Fruit fly (Drosophila melanogaster) whole organism, prepupa: ENCODE measurements around the gene galla-2.
A peak's percentile ranks its signal among the peaks of the same experiment; 100 is the strongest.

Experiments used
- Blimp-1 ChIP-seq: fragments of 200-800 bp; sonication (Bioruptor generic); optimal IDR thresholded peaks from 3 replicates; lab custom pipeline; 2017; ENCODE audit warnings: missing biosample characterization, missing genetic modification characterization, mild to moderate bottlenecking, moderate library complexity, missing genetic modification reagents
- CG10669 ChIP-seq: fragments of 200-800 bp; sonication (Bioruptor generic); optimal IDR thresholded peaks from 3 replicates; lab custom pipeline; 2018; ENCODE audit warnings: missing biosample characterization, mild to moderate bottlenecking, missing genetic modification characterization, moderate library complexity
- CG11294 ChIP-seq: fragments of 200-800 bp; sonication (Bioruptor generic); IDR thresholded peaks from 2 replicates; pipeline ENCODE4 v1.3.6; 2022; ENCODE audit warnings: missing biosample characterization, missing genetic modification characterization
- CG11762 ChIP-seq: fragments of 200-800 bp; sonication (Bioruptor generic); optimal IDR thresholded peaks from 3 replicates; lab custom pipeline; 2016; ENCODE audit warnings: missing biosample characterization, missing genetic modification characterization; ENCODE audit not compliant: insufficient read depth
- CG11902 ChIP-seq: fragments of 200-800 bp; sonication (Bioruptor generic); optimal IDR thresholded peaks from 3 replicates; lab custom pipeline; 2016; ENCODE audit warnings: missing biosample characterization, missing genetic modification characterization
- CG1621 ChIP-seq: fragments of 200-800 bp; sonication (Bioruptor generic); optimal IDR thresholded peaks from 3 replicates; lab custom pipeline; 2018; ENCODE audit warnings: missing biosample characterization, mild to moderate bottlenecking, missing genetic modification characterization
- CG16779 ChIP-seq: fragments of 200-800 bp; sonication (Bioruptor generic); optimal IDR thresholded peaks from 3 replicates; lab custom pipeline; 2017; ENCODE audit warnings: missing biosample characterization, mild to moderate bottlenecking, missing genetic modification characterization
- CG3032 ChIP-seq: fragments of 200-800 bp; optimal IDR thresholded peaks from 2 replicates; lab custom pipeline; 2019; ENCODE audit warnings: missing biosample characterization, mild to moderate bottlenecking, missing genetic modification characterization, moderate library complexity
- CG3919 ChIP-seq: fragments of 200-800 bp; sonication (Bioruptor generic); optimal IDR thresholded peaks from 3 replicates; lab custom pipeline; 2016; ENCODE audit warnings: missing biosample characterization, missing genetic modification characterization
- CG4318 ChIP-seq: fragments of 200-800 bp; sonication (Bioruptor generic); optimal IDR thresholded peaks from 3 replicates; lab custom pipeline; 2017; ENCODE audit warnings: missing biosample characterization, mild to moderate bottlenecking, missing genetic modification characterization
- CG6163 ChIP-seq: fragments of 200-800 bp; sonication (Bioruptor generic); IDR thresholded peaks from 3 replicates; pipeline ENCODE4 v1.3.6; 2022; ENCODE audit warnings: missing biosample characterization, missing genetic modification characterization
- CG6276 ChIP-seq: fragments of 200-800 bp; sonication (Bioruptor generic); optimal IDR thresholded peaks from 2 replicates; lab custom pipeline; 2017; ENCODE audit warnings: missing biosample characterization, mild to moderate bottlenecking, missing genetic modification characterization
- CG6792 ChIP-seq: fragments of 200-800 bp; sonication (Bioruptor generic); optimal IDR thresholded peaks from 3 replicates; lab custom pipeline; 2016; ENCODE audit warnings: missing biosample characterization, missing genetic modification characterization
- CG6808 ChIP-seq: fragments of 200-800 bp; sonication (Bioruptor generic); optimal IDR thresholded peaks from 3 replicates; lab custom pipeline; 2017; ENCODE audit warnings: missing biosample characterization, missing genetic modification characterization, mild to moderate bottlenecking, moderate library complexity, missing genetic modification reagents
- CG6854 ChIP-seq: fragments of 200-800 bp; sonication (Bioruptor generic); optimal IDR thresholded peaks from 2 replicates; lab custom pipeline; 2017; ENCODE audit warnings: missing biosample characterization, mild to moderate bottlenecking, missing genetic modification characterization
- CG7368 ChIP-seq: fragments of 200-800 bp; sonication (Bioruptor generic); optimal IDR thresholded peaks from 3 replicates; lab custom pipeline; 2016; ENCODE audit warnings: missing biosample characterization, missing genetic modification characterization
- CG8319 ChIP-seq: fragments of 200-800 bp; sonication (Bioruptor generic); optimal IDR thresholded peaks from 3 replicates; lab custom pipeline; 2016; ENCODE audit warnings: missing biosample characterization, missing genetic modification characterization
- CG8632 ChIP-seq: fragments of 200-800 bp; sonication (Bioruptor generic); optimal IDR thresholded peaks from 3 replicates; lab custom pipeline; 2016; ENCODE audit warnings: missing biosample characterization, missing genetic modification characterization
- CG9139 ChIP-seq: fragments of 200-800 bp; sonication (Bioruptor generic); optimal IDR thresholded peaks from 3 replicates; lab custom pipeline; 2017; ENCODE audit warnings: missing biosample characterization, mild to moderate bottlenecking, missing genetic modification characterization
- Eip75B ChIP-seq: fragments of 200-800 bp; sonication (Bioruptor generic); optimal IDR thresholded peaks from 3 replicates; lab custom pipeline; 2016; ENCODE audit warnings: missing biosample characterization, missing genetic modification characterization
- Eip78C ChIP-seq: fragments of 200-800 bp; sonication (Bioruptor generic); peaks from one replicate; lab custom pipeline; 2016; ENCODE audit warnings: missing biosample characterization, missing genetic modification characterization
- Eip93F ChIP-seq: fragments of 200-800 bp; sonication (Bioruptor generic); optimal IDR thresholded peaks from 2 replicates; lab custom pipeline; 2016; ENCODE audit warnings: missing biosample characterization, mild to moderate bottlenecking, missing genetic modification characterization
- Ets21C ChIP-seq: fragments of 200-800 bp; sonication (Bioruptor generic); optimal IDR thresholded peaks from 3 replicates; lab custom pipeline; 2016; ENCODE audit warnings: missing biosample characterization, missing genetic modification characterization
- Ets96B ChIP-seq: fragments of 200-800 bp; optimal IDR thresholded peaks from 2 replicates; lab custom pipeline; 2019; ENCODE audit warnings: missing biosample characterization, mild to moderate bottlenecking, missing genetic modification characterization, moderate library complexity
- Gug ChIP-seq: fragments of 200-800 bp; sonication (Bioruptor generic); IDR thresholded peaks from 2 replicates; pipeline ENCODE4 v1.3.6; 2022; ENCODE audit warnings: missing biosample characterization, missing genetic modification characterization
- Hr38 ChIP-seq: sonication (Bioruptor generic); optimal IDR thresholded peaks from 2 replicates; lab custom pipeline; 2016; ENCODE audit warnings: missing biosample characterization, missing genetic modification characterization
- Hr39 ChIP-seq: fragments of 200-800 bp; sonication (Bioruptor generic); optimal IDR thresholded peaks from 2 replicates; lab custom pipeline; 2016; ENCODE audit warnings: missing biosample characterization, missing genetic modification characterization
- Hr4 ChIP-seq: fragments of 200-800 bp; sonication (Bioruptor generic); optimal IDR thresholded peaks from 3 replicates; lab custom pipeline; 2016; ENCODE audit warnings: missing biosample characterization, missing genetic modification characterization
- Lpt ChIP-seq: fragments of 200-800 bp; sonication (Bioruptor generic); optimal IDR thresholded peaks from 3 replicates; lab custom pipeline; 2016; ENCODE audit warnings: missing biosample characterization, missing genetic modification characterization
- Met ChIP-seq: fragments of 200-800 bp; sonication (Bioruptor generic); optimal IDR thresholded peaks from 3 replicates; lab custom pipeline; 2016; ENCODE audit warnings: missing biosample characterization, missing genetic modification characterization
- Sox15 ChIP-seq: fragments of 200-800 bp; sonication (Bioruptor generic); optimal IDR thresholded peaks from 3 replicates; lab custom pipeline; 2016; ENCODE audit warnings: missing biosample characterization, missing genetic modification characterization
- achi ChIP-seq: fragments of 200-800 bp; sonication (Bioruptor generic); optimal IDR thresholded peaks from 3 replicates; lab custom pipeline; 2016; ENCODE audit warnings: missing biosample characterization, missing genetic modification characterization
- acj6 ChIP-seq: fragments of 200-800 bp; sonication (Bioruptor generic); optimal IDR thresholded peaks from 3 replicates; lab custom pipeline; 2016; ENCODE audit warnings: missing biosample characterization, missing genetic modification characterization
- cyc ChIP-seq: fragments of 200-800 bp; sonication (Bioruptor generic); optimal IDR thresholded peaks from 3 replicates; lab custom pipeline; 2016; ENCODE audit warnings: missing biosample characterization, missing genetic modification characterization
- dac ChIP-seq: fragments of 200-800 bp; sonication (Bioruptor generic); optimal IDR thresholded peaks from 2 replicates; lab custom pipeline; 2017; ENCODE audit warnings: missing biosample characterization, mild to moderate bottlenecking, missing genetic modification characterization
- dsx ChIP-seq: fragments of 200-800 bp; optimal IDR thresholded peaks from 3 replicates; lab custom pipeline; 2019; ENCODE audit warnings: missing biosample characterization, mild to moderate bottlenecking, missing genetic modification characterization, moderate library complexity; ENCODE audit not compliant: poor library complexity, severe bottlenecking
- fd59A ChIP-seq: fragments of 200-800 bp; sonication (Bioruptor generic); optimal IDR thresholded peaks from 2 replicates; lab custom pipeline; 2017; ENCODE audit warnings: missing biosample characterization, mild to moderate bottlenecking, missing genetic modification characterization, missing genetic modification reagents
- fd85E ChIP-seq: fragments of 200-800 bp; sonication (Bioruptor generic); optimal IDR thresholded peaks from 3 replicates; lab custom pipeline; 2016; ENCODE audit warnings: missing biosample characterization, missing genetic modification characterization
- fkh ChIP-seq: fragments of 200-800 bp; sonication (Bioruptor generic); optimal IDR thresholded peaks from 3 replicates; lab custom pipeline; 2017; ENCODE audit warnings: missing biosample characterization, mild to moderate bottlenecking, missing genetic modification characterization, moderate library complexity
- lz ChIP-seq: fragments of 200-800 bp; sonication (Bioruptor generic); optimal IDR thresholded peaks from 3 replicates; lab custom pipeline; 2016; ENCODE audit warnings: missing biosample characterization, missing genetic modification characterization
- net ChIP-seq: fragments of 200-800 bp; sonication (Bioruptor generic); optimal IDR thresholded peaks from 3 replicates; lab custom pipeline; 2016; ENCODE audit warnings: missing biosample characterization, missing genetic modification characterization
- pdm3 ChIP-seq: fragments of 200-800 bp; sonication (Bioruptor generic); optimal IDR thresholded peaks from 3 replicates; lab custom pipeline; 2016; ENCODE audit warnings: missing biosample characterization, missing genetic modification characterization
- salr ChIP-seq, 2 experiments: fragments of 200-800 bp; sonication (Bioruptor generic); optimal IDR thresholded peaks; 3 replicates each; lab custom pipeline; 2016 to 2018; ENCODE audit warnings: missing biosample characterization in 2 of 2, missing genetic modification characterization in 2 of 2, mild to moderate bottlenecking in 1 of 2
- ss ChIP-seq, 2 experiments: fragments of 200-800 bp; sonication (Bioruptor generic); optimal IDR thresholded peaks; 2 replicates in 1 of 2; 3 replicates in 1 of 2; lab custom pipeline; 2017 to 2018; ENCODE audit warnings: mild to moderate bottlenecking in 2 of 2, missing biosample characterization in 2 of 2, missing genetic modification characterization in 2 of 2, moderate library complexity in 1 of 2
- svp ChIP-seq: fragments of 200-800 bp; sonication (Bioruptor generic); peaks from one replicate; lab custom pipeline; 2016; ENCODE audit warnings: missing biosample characterization, missing genetic modification characterization
- topi ChIP-seq: fragments of 200-800 bp; sonication (Bioruptor generic); optimal IDR thresholded peaks from 3 replicates; lab custom pipeline; 2016; ENCODE audit warnings: missing biosample characterization, missing genetic modification characterization
- vri ChIP-seq: fragments of 200-800 bp; sonication (Bioruptor generic); optimal IDR thresholded peaks from 3 replicates; lab custom pipeline; 2016; ENCODE audit warnings: missing biosample characterization, mild to moderate bottlenecking, missing genetic modification characterization

The galla-2 gene

dm6 chr3L:10854801-10855418 lies 27.8 kb upstream of the galla-2 start (continued):
- TF ChIP-seq CG6854 (GFP tag; lab: Kevin White, UChicago) (peak; percentile 26), fd85E (peak; percentile 71), Ets21C (GFP tag; lab: Kevin White, UChicago) (peak; percentile 85), svp (GFP tag; lab: Kevin White, UChicago) (peak; percentile 95), Eip93F (peak; percentile 86), CG11294 (GFP tag; lab: Robert Waterston, UW) (peak; percentile 28), lz (GFP tag; lab: Kevin White, UChicago) (peak; percentile 93), dsx (GFP tag; lab: Kevin White, UChicago) (peak; percentile 72), CG3032 (tag; lab: Kevin White, UChicago) (peak; percentile 84)

dm6 chr3L:10855419-10856213 lies 27.1 kb upstream of the galla-2 start:
- peak; percentile 83 for TF ChIP-seq Gug
- peak; percentile 89 for TF ChIP-seq CG6792 (GFP tag; lab: Kevin White, UChicago)
- TF ChIP-seq Met = peak; percentile 87
- TF ChIP-seq Hr39 (GFP tag; lab: Kevin White, UChicago) = peak; percentile 80
- peak; percentile 83 for TF ChIP-seq CG11294 (GFP tag; lab: Robert Waterston, UW)
- peak; percentile 91 for TF ChIP-seq CG9139 (GFP tag; lab: Kevin White, UChicago)
- TF ChIP-seq CG6276 (GFP tag; lab: Kevin White, UChicago) = peak; percentile 89
- TF ChIP-seq CG11902 (GFP tag; lab: Kevin White, UChicago) = peak; percentile 93
- peak; percentile 93 for TF ChIP-seq CG3919 (GFP tag; lab: Kevin White, UChicago)
- TF ChIP-seq fkh (GFP tag; lab: Kevin White, UChicago) = peak; percentile 7
- TF ChIP-seq CG11762 (GFP tag; lab: Kevin White, UChicago) = peak; percentile 81
- TF ChIP-seq CG10669 = peak; percentile 92
- peak; percentile 93 for TF ChIP-seq acj6 (GFP tag; lab: Kevin White, UChicago)
- TF ChIP-seq Hr4 (GFP tag; lab: Kevin White, UChicago) = peak; percentile 84
- peak; percentile 70 for TF ChIP-seq dac
- peak; percentile 87 for TF ChIP-seq cyc (GFP tag; lab: Kevin White, UChicago)
- TF ChIP-seq CG8319 (GFP tag; lab: Kevin White, UChicago) = peak; percentile 80
- TF ChIP-seq fd59A = peak; percentile 86
- TF ChIP-seq achi = peak; percentile 93
- peak; percentile 66 for TF ChIP-seq CG1621 (tag; lab: Kevin White, UChicago)
- peak; percentile 94 for TF ChIP-seq Blimp-1 (GFP tag; lab: Kevin White, UChicago)
- TF ChIP-seq Sox15 (GFP tag; lab: Kevin White, UChicago) = peak; percentile 88
- peak; percentile 92 for TF ChIP-seq CG8632 (GFP tag; lab: Kevin White, UChicago)
- TF ChIP-seq Ets96B (tag; lab: Kevin White, UChicago) = peak; percentile 94
- peak; percentile 73 for TF ChIP-seq Lpt
- no peak for TF ChIP-seq Hr38 (GFP tag; lab: Kevin White, UChicago)
- peak; percentile 85 for TF ChIP-seq CG16779 (tag; lab: Kevin White, UChicago)
- peak; percentile 91 for TF ChIP-seq svp (GFP tag; lab: Kevin White, UChicago)
- TF ChIP-seq CG3032 (tag; lab: Kevin White, UChicago) = peak; percentile 95
- peak; percentile 97 for TF ChIP-seq CG6808
- peak; percentile 80 for TF ChIP-seq net (GFP tag; lab: Kevin White, UChicago)
- TF ChIP-seq topi (GFP tag; lab: Kevin White, UChicago) = peak; percentile 84
- TF ChIP-seq CG4318 = peak; percentile 90
- TF ChIP-seq vri = peak; percentile 56
- peak; percentile 59 for TF ChIP-seq Eip75B (GFP tag; lab: Kevin White, UChicago)
- peak; percentile 57 to 76 for TF ChIP-seq salr (GFP tag; optimal IDR thresholded peaks at IDR 0.05; lab: Kevin White, UChicago)
- TF ChIP-seq ss (GFP tag; optimal IDR thresholded peaks at IDR 0.05; lab: Kevin White, UChicago) = peak; percentile 90 to 94
- peak; percentile 95 for TF ChIP-seq Eip78C (GFP tag; lab: Kevin White, UChicago)
- peak; percentile 86 for TF ChIP-seq CG6163 (GFP tag; lab: Robert Waterston, UW)
- TF ChIP-seq CG7368 (GFP tag; lab: Kevin White, UChicago) = peak; percentile 87
- peak; percentile 78 for TF ChIP-seq pdm3
